Fruit fly (Drosophila melanogaster): ENCODE results near the gene Hmgcl.

dm6 chr2L:6956725-6957124 lies 3.5 kb upstream of the Hmgcl start, which contains the start of the genes CG13775 and CG3430:
- peak; percentile 49 for TF ChIP-seq bigmax (GFP tag; optimal IDR thresholded peaks at IDR 0.05)
- TF ChIP-seq CG13424 (tag; optimal IDR thresholded peaks at IDR 0.05): peak; percentile 10
- TF ChIP-seq Bteb2 (GFP tag; optimal IDR thresholded peaks at IDR 0.05): no peak
- no peak for TF ChIP-seq CG13894 (tag; optimal IDR thresholded peaks at IDR 0.05)
- no peak for TF ChIP-seq CG31441 (GFP tag; IDR thresholded peaks at IDR 0.05)
- no peak for TF ChIP-seq eyg (GFP tag; optimal IDR thresholded peaks at IDR 0.05)
